Comparison of ENCODE assay signal across 4 fruit fly cellular contexts in genomic region chr3R:27198883-27199780, dm6.
TF ChIP-seq lines count a peak whose summit lies in the region.

No protein-coding gene starts in this region.

- TF ChIP-seq CTCF in whole organism, embryonic (GFP tag; optimal IDR thresholded peaks at IDR 0.05; lab: Kevin White, UChicago), result no peak

TF ChIP-seq in whole organism, embryonic, 481 proteins besides CTCF, POLR2A, EP300 and RAD21:
- TF ChIP-seq nom (GFP tag; optimal IDR thresholded peaks at IDR 0.05; lab: Kevin White, UChicago) (peak; percentile 68), sqz (GFP tag; optimal IDR thresholded peaks at IDR 0.05; lab: Kevin White, UChicago) (peak; percentile 19), CG3726 (GFP tag; IDR thresholded peaks at IDR 0.05; lab: Robert Waterston, UW) (no peak), CG8359 (GFP tag; optimal IDR thresholded peaks at IDR 0.05; lab: Kevin White, UChicago; ENCODE audit: borderline replicate concordance) (no peak), NFAT (GFP tag; IDR thresholded peaks at IDR 0.05; lab: Robert Waterston, UW) (no peak), CG13894 (tag; optimal IDR thresholded peaks at IDR 0.05; lab: Kevin White, UChicago) (no peak), nau (GFP tag; optimal IDR thresholded peaks at IDR 0.05; lab: Kevin White, UChicago) (no peak)

TF ChIP-seq in whole organism, prepupa, 60 proteins besides CTCF, POLR2A, EP300 and RAD21 (continues in another document):
- TF ChIP-seq Smox (GFP tag; optimal IDR thresholded peaks at IDR 0.05; lab: Kevin White, UChicago) (peak; percentile 29), Ets96B (tag; optimal IDR thresholded peaks at IDR 0.05; lab: Kevin White, UChicago) (peak; percentile 57), salr (GFP tag; optimal IDR thresholded peaks at IDR 0.05; lab: Kevin White, UChicago) (peak in 1 of 2 experiments; percentile 12), CG4318 (GFP tag; optimal IDR thresholded peaks at IDR 0.05; lab: Kevin White, UChicago) (no peak), Blimp-1 (GFP tag; optimal IDR thresholded peaks at IDR 0.05; lab: Kevin White, UChicago) (no peak), CG32006 (GFP tag; optimal IDR thresholded peaks at IDR 0.05; lab: Kevin White, UChicago) (no peak), fd85E (GFP tag; optimal IDR thresholded peaks at IDR 0.05; lab: Kevin White, UChicago) (no peak), CG6854 (GFP tag; optimal IDR thresholded peaks at IDR 0.05; lab: Kevin White, UChicago) (peak; percentile 46), CG6276 (GFP tag; optimal IDR thresholded peaks at IDR 0.05; lab: Kevin White, UChicago) (no peak), CG3919 (GFP tag; optimal IDR thresholded peaks at IDR 0.05; lab: Kevin White, UChicago) (peak; percentile 52), Eip93F (GFP tag; optimal IDR thresholded peaks at IDR 0.05; lab: Kevin White, UChicago) (no peak), Eip78C (GFP tag; lab: Kevin White, UChicago) (peak; percentile 89), vri (GFP tag; optimal IDR thresholded peaks at IDR 0.05; lab: Kevin White, UChicago) (no peak), Lpt (GFP tag; optimal IDR thresholded peaks at IDR 0.05; lab: Kevin White, UChicago) (no peak), CG16779 (tag; optimal IDR thresholded peaks at IDR 0.05; lab: Kevin White, UChicago) (no peak), CG6163 (GFP tag; IDR thresholded peaks at IDR 0.05; lab: Robert Waterston, UW) (0 out of 3 replicates have a peak, but pooled peaks have one; percentile 24), OdsH (GFP tag; optimal IDR thresholded peaks at IDR 0.05; lab: Kevin White, UChicago) (peak; percentile 29), CG15336 (GFP tag; IDR thresholded peaks at IDR 0.05; lab: Robert Waterston, UW) (no peak), dac (GFP tag; optimal IDR thresholded peaks at IDR 0.05; lab: Kevin White, UChicago) (no peak), cyc (GFP tag; optimal IDR thresholded peaks at IDR 0.05; lab: Kevin White, UChicago) (peak; percentile 20), CG8632 (GFP tag; optimal IDR thresholded peaks at IDR 0.05; lab: Kevin White, UChicago) (peak; percentile 39), Eip75B (GFP tag; optimal IDR thresholded peaks at IDR 0.05; lab: Kevin White, UChicago) (peak; percentile 46), CG7368 (GFP tag; optimal IDR thresholded peaks at IDR 0.05; lab: Kevin White, UChicago) (peak; percentile 24), eg (GFP tag; IDR thresholded peaks at IDR 0.05; lab: Robert Waterston, UW) (no peak), CG11902 (GFP tag; optimal IDR thresholded peaks at IDR 0.05; lab: Kevin White, UChicago) (peak; percentile 53), Gug (GFP tag; IDR thresholded peaks at IDR 0.05; lab: Robert Waterston, UW) (no peak), CG6808 (GFP tag; optimal IDR thresholded peaks at IDR 0.05; lab: Kevin White, UChicago) (peak; percentile 49), CG8319 (GFP tag; optimal IDR thresholded peaks at IDR 0.05; lab: Kevin White, UChicago) (peak; percentile 40), esn (GFP tag; optimal IDR thresholded peaks at IDR 0.05; lab: Kevin White, UChicago) (peak; percentile 42)

TF ChIP-seq in whole organism, pupa, 21 proteins besides CTCF, POLR2A, EP300 and RAD21:
- TF ChIP-seq CG13204 (GFP tag; optimal IDR thresholded peaks at IDR 0.05; lab: Kevin White, UChicago), result peak; percentile 10
- no peak for TF ChIP-seq D1 (tag; optimal IDR thresholded peaks at IDR 0.05; lab: Kevin White, UChicago)
- TF ChIP-seq CG10348 (GFP tag; IDR thresholded peaks at IDR 0.05; lab: Robert Waterston, UW), result no peak
- TF ChIP-seq CG34367 (tag; optimal IDR thresholded peaks at IDR 0.05; lab: Kevin White, UChicago), result peak; percentile 11
- TF ChIP-seq CG8159 (tag; optimal IDR thresholded peaks at IDR 0.05; lab: Kevin White, UChicago), result peak; percentile 78
- TF ChIP-seq CG15710 (tag; optimal IDR thresholded peaks at IDR 0.05; lab: Kevin White, UChicago), result peak; percentile 79
- TF ChIP-seq CG17806 (tag; optimal IDR thresholded peaks at IDR 0.05; lab: Kevin White, UChicago), result peak; percentile 43
- peak; percentile 46 for TF ChIP-seq CG9948 (tag; optimal IDR thresholded peaks at IDR 0.05; lab: Kevin White, UChicago)

TF ChIP-seq in whole organism, wandering third instar larva, 38 proteins besides CTCF, POLR2A, EP300 and RAD21:
- no peak for TF ChIP-seq tai (GFP tag; optimal IDR thresholded peaks at IDR 0.05; lab: Kevin White, UChicago)
- TF ChIP-seq HLH106 (tag; optimal IDR thresholded peaks at IDR 0.05; lab: Kevin White, UChicago), result peak; percentile 44
- peak in 1 of 2 experiments; percentile 50 for TF ChIP-seq foxo (GFP tag; optimal IDR thresholded peaks at IDR 0.05; lab: Kevin White, UChicago)
- TF ChIP-seq Vsx2 (GFP tag; optimal IDR thresholded peaks at IDR 0.05; lab: Kevin White, UChicago; ENCODE audit: partially characterized antibody), result no peak
- no peak for TF ChIP-seq dsf (GFP tag; optimal IDR thresholded peaks at IDR 0.05; lab: Kevin White, UChicago; ENCODE audit: borderline replicate concordance)
- TF ChIP-seq h (GFP tag; optimal IDR thresholded peaks at IDR 0.05; lab: Kevin White, UChicago), result peak; percentile 43
- TF ChIP-seq brk (GFP tag; optimal IDR thresholded peaks at IDR 0.05; lab: Kevin White, UChicago), result peak; percentile 43
- peak; percentile 50 for TF ChIP-seq OdsH (GFP tag; optimal IDR thresholded peaks at IDR 0.05; lab: Kevin White, UChicago)
- TF ChIP-seq CrebA (GFP tag; optimal IDR thresholded peaks at IDR 0.05; lab: Kevin White, UChicago; ENCODE audit: borderline replicate concordance), result peak; percentile 79
- TF ChIP-seq Rel (GFP tag; optimal IDR thresholded peaks at IDR 0.05; lab: Kevin White, UChicago), result peak; percentile 62
- no peak for TF ChIP-seq Rel (tag; optimal IDR thresholded peaks at IDR 0.05; lab: Kevin White, UChicago)
- no peak for TF ChIP-seq sage (GFP tag; optimal IDR thresholded peaks at IDR 0.05; lab: Kevin White, UChicago)
- TF ChIP-seq psq (GFP tag; optimal IDR thresholded peaks at IDR 0.05; lab: Kevin White, UChicago), result peak; percentile 24
- TF ChIP-seq Dif (GFP tag; optimal IDR thresholded peaks at IDR 0.05; lab: Kevin White, UChicago; ENCODE audit: partially characterized antibody), result no peak
- no peak for TF ChIP-seq CG32264 (GFP tag; optimal IDR thresholded peaks at IDR 0.05; lab: Kevin White, UChicago)
- peak; percentile 33 for TF ChIP-seq ey (GFP tag; optimal IDR thresholded peaks at IDR 0.05; lab: Kevin White, UChicago)
- no peak for TF ChIP-seq jim (GFP tag; optimal IDR thresholded peaks at IDR 0.05; lab: Kevin White, UChicago)
- TF ChIP-seq br (GFP tag; optimal IDR thresholded peaks at IDR 0.05; lab: Kevin White, UChicago), result peak; percentile 16
- peak; percentile 44 for TF ChIP-seq rgr (GFP tag; optimal IDR thresholded peaks at IDR 0.05; lab: Kevin White, UChicago)
- TF ChIP-seq lola (GFP tag; optimal IDR thresholded peaks at IDR 0.05; lab: Kevin White, UChicago), result no peak
- TF ChIP-seq usp (GFP tag; optimal IDR thresholded peaks at IDR 0.05; lab: Kevin White, UChicago), result no peak
- TF ChIP-seq Sp1 (GFP tag; optimal IDR thresholded peaks at IDR 0.05; lab: Kevin White, UChicago), result peak; percentile 15

Comparison
In these comparisons a context has a peak if more than half of its experiments do, and no peak if none do; other contexts are left out.
1. Of the 7 proteins assayed by ChIP-seq in both whole organism, embryonic and whole organism, prepupa: peak only in whole organism, embryonic: none; only in whole organism, prepupa: CG6854, Hr39 and Sox102F; in both: none; in neither: 4.